Worm (Caenorhabditis elegans): Measurements from ENCODE around the gene T19H12.15.
A peak's percentile ranks its signal among the peaks of the same experiment; 100 is the strongest.

The T19H12.15 gene

ce11 chrV:4862737-4863136, 16.4 kb downstream of the T19H12.15 start, which contains the start of gene C37H5.13:
TSS of gene C37H5.13 (minus strand) at chrV:4862965.
- no peak for TF ChIP-seq hpl-2 (GFP tag; optimal IDR thresholded peaks at IDR 0.05)
- TF ChIP-seq sptf-1 (tag; optimal IDR thresholded peaks at IDR 0.05): no peak
- no peak for TF ChIP-seq dpl-1 (GFP tag; optimal IDR thresholded peaks at IDR 0.05)
- TF ChIP-seq lin-14 (GFP tag; optimal IDR thresholded peaks at IDR 0.05): peak; percentile 73
- TF ChIP-seq nhr-71 (tag; optimal IDR thresholded peaks at IDR 0.05): peak; percentile 49
- peak; percentile 21 for TF ChIP-seq mep-1 (tag; optimal IDR thresholded peaks at IDR 0.05)
- TF ChIP-seq nhr-20 (tag; optimal IDR thresholded peaks at IDR 0.05): peak; percentile 53
- TF ChIP-seq F16B12.6 (tag; optimal IDR thresholded peaks at IDR 0.05): no peak
- TF ChIP-seq nhr-85 (tag): peak; percentile 50
- peak; percentile 27 for TF ChIP-seq nhr-77 (tag; optimal IDR thresholded peaks at IDR 0.05)
- TF ChIP-seq snu-23 (GFP tag; optimal IDR thresholded peaks at IDR 0.05): peak; percentile 31
- TF ChIP-seq C16A3.4 (tag; optimal IDR thresholded peaks at IDR 0.05): peak; percentile 1
- TF ChIP-seq lir-3 (tag; optimal IDR thresholded peaks at IDR 0.05; ENCODE audit: poor library complexity): no peak
- no peak for TF ChIP-seq mef-2 (tag; optimal IDR thresholded peaks at IDR 0.05)
- TF ChIP-seq ztf-4 (tag; optimal IDR thresholded peaks at IDR 0.05): peak; percentile 18
- TF ChIP-seq lin-35 (GFP tag; optimal IDR thresholded peaks at IDR 0.05): peak in 1 of 2 experiments; percentile 32

ce11 chrV:4860525-4860924, 18.6 kb downstream of the T19H12.15 start:
- TF ChIP-seq C16A3.4 (tag; optimal IDR thresholded peaks at IDR 0.05) (no peak), grh-1 (GFP tag; IDR thresholded peaks at IDR 0.05) (no peak), nhr-84 (tag; optimal IDR thresholded peaks at IDR 0.05) (no peak), nhr-71 (tag; optimal IDR thresholded peaks at IDR 0.05) (peak; percentile 37), unc-86 (tag; optimal IDR thresholded peaks at IDR 0.05) (no peak), nhr-20 (tag; optimal IDR thresholded peaks at IDR 0.05) (no peak), ztf-4 (tag; optimal IDR thresholded peaks at IDR 0.05) (no peak), efl-1 (optimal IDR thresholded peaks at IDR 0.05) (peak; percentile 9 to 15), efl-1 (GFP tag; optimal IDR thresholded peaks at IDR 0.05 in 1 of 2) (peak in 1 of 2 experiments; percentile 78), lsy-2 (tag; optimal IDR thresholded peaks at IDR 0.05) (peak in 1 of 2 experiments; percentile 13), ama-1 (optimal IDR thresholded peaks at IDR 0.05) (no peak), lin-14 (GFP tag; optimal IDR thresholded peaks at IDR 0.05) (peak; percentile 57), Y116A8C.19 (tag; optimal IDR thresholded peaks at IDR 0.05; ENCODE audit: borderline replicate concordance) (no peak), nhr-77 (tag; optimal IDR thresholded peaks at IDR 0.05) (no peak), jun-1 (tag; optimal IDR thresholded peaks at IDR 0.05) (no peak), ceh-8 (GFP tag; optimal IDR thresholded peaks at IDR 0.05) (no peak), fkh-8 (tag; optimal IDR thresholded peaks at IDR 0.05) (peak; percentile 15), elt-3 (tag; optimal IDR thresholded peaks at IDR 0.05) (no peak), dsc-1 (tag; optimal IDR thresholded peaks at IDR 0.05) (peak; percentile 50), nhr-47 (tag; optimal IDR thresholded peaks at IDR 0.05) (peak; percentile 25), lin-39 (tag; optimal IDR thresholded peaks at IDR 0.05) (no peak), ceh-82 (tag; optimal IDR thresholded peaks at IDR 0.05) (no peak), aha-1 (tag; optimal IDR thresholded peaks at IDR 0.05) (no peak), egl-13 (tag; optimal IDR thresholded peaks at IDR 0.05) (peak; percentile 22), unc-30 (tag; optimal IDR thresholded peaks at IDR 0.05) (no peak), C34B4.2 (tag; optimal IDR thresholded peaks at IDR 0.05) (no peak), skn-1 (tag; optimal IDR thresholded peaks at IDR 0.05) (no peak), lin-13 (GFP tag; optimal IDR thresholded peaks at IDR 0.05) (no peak), snu-23 (GFP tag; optimal IDR thresholded peaks at IDR 0.05) (peak; percentile 18), lir-3 (tag; optimal IDR thresholded peaks at IDR 0.05; ENCODE audit: poor library complexity) (no peak), nhr-11 (tag; optimal IDR thresholded peaks at IDR 0.05) (no peak), sox-4 (tag; optimal IDR thresholded peaks at IDR 0.05) (no peak), nhr-12 (tag; optimal IDR thresholded peaks at IDR 0.05) (no peak), isw-1 (GFP tag; IDR thresholded peaks at IDR 0.05) (no peak), zip-4 (GFP tag; optimal IDR thresholded peaks at IDR 0.05) (no peak), pax-3 (tag; optimal IDR thresholded peaks at IDR 0.05) (no peak), pag-3 (tag; optimal IDR thresholded peaks at IDR 0.05; ENCODE audit: borderline replicate concordance, insufficient read depth) (no peak)

Data from whole organism, L1 larva.